Worm (Caenorhabditis elegans) whole organism, L4/young adult: ENCODE data around the gene hars-1.

ENCODE experiments used
- W03F9.2 ChIP-seq: fragments of 150-350 bp; optimal IDR thresholded peaks from 2 replicates; lab custom pipeline; 2014; ENCODE audit warnings: missing biosample characterization, missing genetic modification characterization
- him-1 ChIP-seq: sonication (generic microtip); optimal IDR thresholded peaks from 2 replicates; lab custom pipeline; 2016; ENCODE audit warnings: missing genotype, missing genetic modification reagents, missing genetic modification characterization, missing compliant biosample characterization

DNA sequence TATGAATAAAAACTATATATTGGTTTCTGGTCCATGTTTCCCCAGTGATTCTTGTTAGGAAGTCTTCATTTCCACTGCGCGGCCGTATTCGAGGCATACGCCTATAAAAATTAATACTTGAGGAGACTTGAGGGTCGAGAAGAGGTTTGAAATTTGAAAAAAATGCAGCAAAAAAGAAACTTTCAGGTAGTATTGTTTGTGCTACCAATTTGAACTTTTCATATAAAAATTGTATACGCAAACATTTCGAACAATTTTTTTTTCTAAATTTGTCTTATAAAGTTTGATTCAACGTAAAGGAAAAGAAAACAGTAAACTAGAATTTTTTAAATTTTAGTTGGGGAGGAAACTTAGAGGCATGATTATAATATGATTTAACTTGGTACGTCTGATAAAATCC, 6.9 kb upstream of the hars-1 start, which contains the start of gene T11G6.4:
- no peak for TF ChIP-seq him-1 (tag; lab: Kevin White, UChicago)
- no peak for TF ChIP-seq W03F9.2 (tag; lab: Kevin White, UChicago)
